Worm (Caenorhabditis elegans): ENCODE results near the gene nhr-141.
"Not testable (repeated sequence)": the region's sequence is repeated elsewhere in the genome, so short reads cannot be mapped to it uniquely, and the experiment has no call there.

Gene nhr-141

ce11 chrV:7444331-7444730, at the start of gene nhr-141:
TSS of gene nhr-141 (plus strand) at chrV:7444661.
- TF ChIP-seq hnd-1 (tag; optimal IDR thresholded peaks at IDR 0.05); ets-7 (tag; optimal IDR thresholded peaks at IDR 0.05); scrt-1 (GFP tag; IDR thresholded peaks at IDR 0.05): not testable (repeated sequence)

ce11 chrV:7395359-7395758, 49.1 kb upstream of the nhr-141 start, which contains the start of gene srx-9:
TSS of gene srx-9 (minus strand) at chrV:7395459.
- TF ChIP-seq hmbx-1 (tag; optimal IDR thresholded peaks at IDR 0.05) (no peak), F13C5.2 (tag; optimal IDR thresholded peaks at IDR 0.05) (no peak), flt-1 (GFP tag; IDR thresholded peaks at IDR 0.05) (no peak)

- no peak for TF ChIP-seq pes-1 (GFP tag; IDR thresholded peaks at IDR 0.05)
- TF ChIP-seq hnd-1 (tag; optimal IDR thresholded peaks at IDR 0.05), result no peak
- no peak for TF ChIP-seq hmbx-1 (tag; optimal IDR thresholded peaks at IDR 0.05)
- TF ChIP-seq tbx-37 (GFP tag; conservative IDR thresholded peaks at IDR 0.05), result no peak
- no peak for TF ChIP-seq tbx-11 (GFP tag; IDR thresholded peaks at IDR 0.05)
These were observed 45.3 kb upstream of the nhr-141 start, which contains the start of gene gst-41 for ce11 chrV:7399202-7399601. TSS of gene gst-41 (minus strand) at chrV:7399302.

- TF ChIP-seq scrt-1 (GFP tag; IDR thresholded peaks at IDR 0.05) (no peak), pes-1 (GFP tag; IDR thresholded peaks at IDR 0.05) (no peak), flt-1 (GFP tag; IDR thresholded peaks at IDR 0.05) (no peak), ama-1 (optimal IDR thresholded peaks at IDR 0.05) (no peak), ets-7 (tag; optimal IDR thresholded peaks at IDR 0.05) (no peak), ceh-36 (tag; optimal IDR thresholded peaks at IDR 0.05) (no peak), tbx-37 (GFP tag; conservative IDR thresholded peaks at IDR 0.05) (no peak), B0310.2 (tag; optimal IDR thresholded peaks at IDR 0.05) (no peak), F13C5.2 (tag; optimal IDR thresholded peaks at IDR 0.05) (no peak), ceh-13 (GFP tag; optimal IDR thresholded peaks at IDR 0.05) (no peak), tra-4 (tag; optimal IDR thresholded peaks at IDR 0.05) (no peak)
These were observed 44.4 kb upstream of the nhr-141 start, which contains the start of gene cnc-9 for ce11 chrV:7400095-7400494. TSS of gene cnc-9 (minus strand) at chrV:7400195.

ce11 chrV:7400588-7400987, 43.9 kb upstream of the nhr-141 start, which contains the start of gene srx-60:
TSS of gene srx-60 (plus strand) at chrV:7400888.
- TF ChIP-seq ceh-36 (tag; optimal IDR thresholded peaks at IDR 0.05) (no peak), B0310.2 (tag; optimal IDR thresholded peaks at IDR 0.05) (no peak), tbx-11 (GFP tag; IDR thresholded peaks at IDR 0.05) (no peak), tbx-37 (GFP tag; conservative IDR thresholded peaks at IDR 0.05) (no peak), scrt-1 (GFP tag; IDR thresholded peaks at IDR 0.05) (no peak), F13C5.2 (tag; optimal IDR thresholded peaks at IDR 0.05) (no peak), hnd-1 (tag; optimal IDR thresholded peaks at IDR 0.05) (no peak), ets-7 (tag; optimal IDR thresholded peaks at IDR 0.05) (no peak), ama-1 (optimal IDR thresholded peaks at IDR 0.05) (no peak), pes-1 (GFP tag; IDR thresholded peaks at IDR 0.05) (no peak), aly-1 (tag; optimal IDR thresholded peaks at IDR 0.05) (no peak), flt-1 (GFP tag; IDR thresholded peaks at IDR 0.05) (no peak), ceh-13 (GFP tag; optimal IDR thresholded peaks at IDR 0.05) (no peak), hmbx-1 (tag; optimal IDR thresholded peaks at IDR 0.05) (no peak), hmg-4 (GFP tag; optimal IDR thresholded peaks at IDR 0.05) (no peak)

ce11 chrV:7402355-7402754, 42.1 kb upstream of the nhr-141 start, which contains the start of gene srj-13:
TSS of gene srj-13 (plus strand) at chrV:7402655.
- no peak for TF ChIP-seq hnd-1 (tag; optimal IDR thresholded peaks at IDR 0.05)
- TF ChIP-seq ceh-13 (GFP tag; optimal IDR thresholded peaks at IDR 0.05), result no peak
- TF ChIP-seq hmg-4 (GFP tag; optimal IDR thresholded peaks at IDR 0.05), result no peak
- no peak for TF ChIP-seq F13C5.2 (tag; optimal IDR thresholded peaks at IDR 0.05)
- TF ChIP-seq tbx-11 (GFP tag; IDR thresholded peaks at IDR 0.05), result no peak
- TF ChIP-seq ceh-36 (tag; optimal IDR thresholded peaks at IDR 0.05), result no peak
- no peak for TF ChIP-seq tra-4 (tag; optimal IDR thresholded peaks at IDR 0.05)
- TF ChIP-seq pes-1 (GFP tag; IDR thresholded peaks at IDR 0.05), result no peak
- no peak for TF ChIP-seq B0310.2 (tag; optimal IDR thresholded peaks at IDR 0.05)
- TF ChIP-seq ama-1 (optimal IDR thresholded peaks at IDR 0.05), result no peak
- no peak for TF ChIP-seq ets-7 (tag; optimal IDR thresholded peaks at IDR 0.05)
- TF ChIP-seq aly-1 (tag; optimal IDR thresholded peaks at IDR 0.05), result no peak
- no peak for TF ChIP-seq sea-1 (GFP tag; conservative IDR thresholded peaks at IDR 0.05)

- TF ChIP-seq sea-1 (GFP tag; conservative IDR thresholded peaks at IDR 0.05) (no peak), scrt-1 (GFP tag; IDR thresholded peaks at IDR 0.05) (no peak), tbx-11 (GFP tag; IDR thresholded peaks at IDR 0.05) (no peak), hmbx-1 (tag; optimal IDR thresholded peaks at IDR 0.05) (no peak)
These were observed 41.0 kb upstream of the nhr-141 start for ce11 chrV:7403501-7403900.

- TF ChIP-seq aly-1 (tag; optimal IDR thresholded peaks at IDR 0.05) (no peak), sea-1 (GFP tag; conservative IDR thresholded peaks at IDR 0.05) (no peak), ceh-36 (tag; optimal IDR thresholded peaks at IDR 0.05) (no peak), scrt-1 (GFP tag; IDR thresholded peaks at IDR 0.05) (no peak), tbx-37 (GFP tag; conservative IDR thresholded peaks at IDR 0.05) (no peak)
These were observed 35.9 kb upstream of the nhr-141 start, which contains the start of gene srt-6 for ce11 chrV:7408520-7408919. TSS of gene srt-6 (minus strand) at chrV:7408814.

ce11 chrV:7409599-7409998, 34.9 kb upstream of the nhr-141 start, which contains the start of gene R13D7.2:
TSS of gene R13D7.2 (plus strand) at chrV:7409899.
- TF ChIP-seq pes-1 (GFP tag; IDR thresholded peaks at IDR 0.05) (no peak), ceh-36 (tag; optimal IDR thresholded peaks at IDR 0.05) (no peak), tbx-11 (GFP tag; IDR thresholded peaks at IDR 0.05) (no peak), sea-1 (GFP tag; conservative IDR thresholded peaks at IDR 0.05) (no peak)

Measured in whole organism, early embryonic.